Fruit fly (Drosophila melanogaster) whole organism, embryonic: ENCODE measurements around the gene Hsp67Ba.

ENCODE experiments used
- Asciz ChIP-seq: fragments of 200-800 bp; sonication (Bioruptor generic); optimal IDR thresholded peaks from 2 replicates; lab custom pipeline; 2017; ENCODE audit warnings: missing biosample characterization, mild to moderate bottlenecking, missing genetic modification characterization, missing genetic modification reagents
- Blimp-1 ChIP-seq: fragments of 200-800 bp; sonication (Bioruptor generic); optimal IDR thresholded peaks from 3 replicates; lab custom pipeline; 2018; ENCODE audit warnings: missing biosample characterization, missing genetic modification characterization, mild to moderate bottlenecking, moderate library complexity, missing genetic modification reagents
- BtbVII ChIP-seq: fragments of 200-800 bp; sonication (Bioruptor generic); optimal IDR thresholded peaks from 3 replicates; lab custom pipeline; 2017; ENCODE audit warnings: missing biosample characterization, mild to moderate bottlenecking, missing genetic modification characterization
- CG10979 ChIP-seq: fragments of 200-800 bp; sonication (Bioruptor generic); optimal IDR thresholded peaks from 2 replicates; lab custom pipeline; 2018; ENCODE audit warnings: missing biosample characterization, mild to moderate bottlenecking, missing genetic modification characterization, moderate library complexity
- CG11093 ChIP-seq: fragments of 200-800 bp; sonication (Bioruptor generic); IDR thresholded peaks from 3 replicates; pipeline ENCODE4 v1.3.6; 2022; ENCODE audit warnings: missing biosample characterization, missing genetic modification characterization
- CG11696 ChIP-seq: fragments of 200-800 bp; sonication (Bioruptor generic); IDR thresholded peaks from 2 replicates; pipeline ENCODE4 v1.3.6; 2022; ENCODE audit warnings: missing biosample characterization, missing genetic modification characterization
- CG1233 ChIP-seq: fragments of 200-800 bp; sonication (Bioruptor generic); optimal IDR thresholded peaks from 4 replicates; lab custom pipeline; 2018; ENCODE audit warnings: missing biosample characterization, mild to moderate bottlenecking, missing genetic modification characterization
- CG12659 ChIP-seq: fragments of 200-800 bp; sonication (Bioruptor generic); optimal IDR thresholded peaks from 3 replicates; lab custom pipeline; 2017; ENCODE audit warnings: mild to moderate bottlenecking, missing biosample characterization, missing genetic modification reagents, missing genetic modification characterization
- CG12744 ChIP-seq: fragments of 200-800 bp; sonication (Bioruptor generic); optimal IDR thresholded peaks from 2 replicates; lab custom pipeline; 2016; ENCODE audit warnings: missing biosample characterization, missing genetic modification characterization
- CG1602 ChIP-seq: fragments of 200-800 bp; sonication (Bioruptor generic); optimal IDR thresholded peaks from 3 replicates; lab custom pipeline; 2016; ENCODE audit warnings: missing biosample characterization, missing genetic modification characterization
- CG17829 ChIP-seq: fragments of 200-800 bp; optimal IDR thresholded peaks from 2 replicates; lab custom pipeline; 2019; ENCODE audit warnings: missing biosample characterization, mild to moderate bottlenecking, missing genetic modification characterization, moderate library complexity
- CG17912 ChIP-seq: fragments of 200-800 bp; sonication (Bioruptor generic); optimal IDR thresholded peaks from 2 replicates; lab custom pipeline; 2018; ENCODE audit warnings: missing biosample characterization, mild to moderate bottlenecking, missing genetic modification characterization
- CG18262 ChIP-seq: fragments of 200-800 bp; optimal IDR thresholded peaks from 3 replicates; lab custom pipeline; 2019; ENCODE audit warnings: missing biosample characterization, mild to moderate bottlenecking, missing genetic modification characterization, moderate library complexity
- CG2120 ChIP-seq: fragments of 200-800 bp; sonication (Bioruptor generic); optimal IDR thresholded peaks from 3 replicates; lab custom pipeline; 2016; ENCODE audit warnings: missing biosample characterization, missing genetic modification characterization
- CG2875 ChIP-seq: fragments of 200-800 bp; sonication (Bioruptor generic); optimal IDR thresholded peaks from 2 replicates; lab custom pipeline; 2017; ENCODE audit warnings: missing biosample characterization, mild to moderate bottlenecking, missing genetic modification characterization, missing genetic modification reagents
- CG30403 ChIP-seq: fragments of 200-800 bp; sonication (Bioruptor generic); optimal IDR thresholded peaks from 3 replicates; lab custom pipeline; 2016; ENCODE audit warnings: missing biosample characterization, missing genetic modification characterization
- CG31388 ChIP-seq: fragments of 200-800 bp; sonication (Bioruptor generic); optimal IDR thresholded peaks from 2 replicates; lab custom pipeline; 2016; ENCODE audit warnings: missing biosample characterization, missing genetic modification characterization
- CG42726 ChIP-seq: fragments of 200-800 bp; sonication (Bioruptor generic); IDR thresholded peaks from 2 replicates; pipeline ENCODE4 v1.3.6; 2022; ENCODE audit warnings: missing biosample characterization, missing genetic modification characterization; ENCODE audit not compliant: partially characterized antibody
- CG6683 ChIP-seq: fragments of 200-800 bp; sonication (Bioruptor generic); optimal IDR thresholded peaks from 2 replicates; lab custom pipeline; 2017; ENCODE audit warnings: missing biosample characterization, mild to moderate bottlenecking, missing genetic modification characterization, missing genetic modification reagents
- CG6813 ChIP-seq: fragments of 200-800 bp; sonication (Bioruptor generic); optimal IDR thresholded peaks from 2 replicates; lab custom pipeline; 2017; ENCODE audit warnings: missing biosample characterization, missing genetic modification characterization, mild to moderate bottlenecking, moderate library complexity, missing genetic modification reagents
- CG7357 ChIP-seq: fragments of 200-800 bp; sonication (Bioruptor generic); IDR thresholded peaks from 3 replicates; pipeline ENCODE4 v1.3.6; 2022; ENCODE audit warnings: missing biosample characterization, missing genetic modification characterization
- CG8089 ChIP-seq: fragments of 200-800 bp; sonication (Bioruptor generic); optimal IDR thresholded peaks from 3 replicates; lab custom pipeline; 2016; ENCODE audit warnings: missing biosample characterization, missing genetic modification characterization
- CG8765 ChIP-seq: fragments of 200-800 bp; sonication (Bioruptor generic); IDR thresholded peaks from 2 replicates; pipeline ENCODE4 v1.3.6; 2022; ENCODE audit warnings: missing biosample characterization, missing genetic modification characterization
- CG9797 ChIP-seq: fragments of 200-800 bp; sonication (Bioruptor generic); optimal IDR thresholded peaks from 3 replicates; lab custom pipeline; 2018; ENCODE audit warnings: missing biosample characterization, mild to moderate bottlenecking, missing genetic modification characterization
- CG9817 ChIP-seq: fragments of 200-800 bp; sonication (Bioruptor generic); optimal IDR thresholded peaks from 2 replicates; lab custom pipeline; 2018; ENCODE audit warnings: missing biosample characterization, mild to moderate bottlenecking, missing genetic modification characterization, moderate library complexity
- H2.0 ChIP-seq: fragments of 200-800 bp; sonication (Bioruptor generic); IDR thresholded peaks from 2 replicates; pipeline ENCODE4 v1.3.6; 2022; ENCODE audit warnings: missing biosample characterization, missing genetic modification characterization
- Hr51 ChIP-seq, 2 experiments: fragments of 200-800 bp; sonication (Bioruptor generic); optimal IDR thresholded peaks; 2 replicates in 1 of 2; 3 replicates in 1 of 2; lab custom pipeline; 2016 to 2018; ENCODE audit warnings: missing biosample characterization in 2 of 2, missing genetic modification characterization in 2 of 2, mild to moderate bottlenecking in 1 of 2, moderate library complexity in 1 of 2
- Lpt ChIP-seq: fragments of >200 bp; optimal IDR thresholded peaks from 2 replicates; lab custom pipeline; 2018; ENCODE audit warnings: missing biosample characterization, missing genetic modification characterization
- MTF-1 ChIP-seq: fragments of 200-800 bp; sonication (Bioruptor generic); optimal IDR thresholded peaks from 2 replicates; lab custom pipeline; 2018; ENCODE audit warnings: missing biosample characterization, mild to moderate bottlenecking, missing genetic modification characterization, borderline replicate concordance
- Neu2 ChIP-seq: fragments of 200-800 bp; sonication (Bioruptor generic); optimal IDR thresholded peaks from 3 replicates; lab custom pipeline; 2016; ENCODE audit warnings: missing biosample characterization, missing genetic modification characterization, borderline replicate concordance
- Sox102F ChIP-seq: fragments of 200-800 bp; sonication (Bioruptor generic); optimal IDR thresholded peaks from 2 replicates; lab custom pipeline; 2018; ENCODE audit warnings: missing biosample characterization, mild to moderate bottlenecking, missing genetic modification characterization, moderate library complexity
- Trl ChIP-seq, 3 experiments: fragments of >200 bp in 2 of 3; fragments of 200-800 bp in 1 of 3; sonication (Bioruptor generic) in 1 of 3; optimal IDR thresholded peaks; 2 replicates in 1 of 3; 3 replicates in 2 of 3; lab custom pipeline; 2016 to 2017; ENCODE audit warnings: missing biosample characterization in 1 of 3, missing genetic modification characterization in 1 of 3
- aop ChIP-seq: fragments of 200-800 bp; sonication (Bioruptor generic); IDR thresholded peaks from 2 replicates; pipeline ENCODE4 v1.3.6; 2022; ENCODE audit warnings: missing biosample characterization, missing genetic modification characterization
- bab2 ChIP-seq: fragments of 200-800 bp; sonication (Bioruptor generic); optimal IDR thresholded peaks from 2 replicates; lab custom pipeline; 2016; ENCODE audit warnings: missing biosample characterization, missing genetic modification characterization
- cad ChIP-seq: fragments of >200 bp; optimal IDR thresholded peaks from 2 replicates; lab custom pipeline; 2017; ENCODE audit warnings: missing biosample characterization, missing genetic modification characterization
- disco-r ChIP-seq: fragments of 200-800 bp; sonication (Bioruptor generic); optimal IDR thresholded peaks from 2 replicates; lab custom pipeline; 2016; ENCODE audit warnings: missing biosample characterization, missing genetic modification characterization
- fd102C ChIP-seq: fragments of 200-800 bp; sonication (Bioruptor generic); optimal IDR thresholded peaks from 2 replicates; lab custom pipeline; 2018; ENCODE audit warnings: missing biosample characterization, mild to moderate bottlenecking, missing genetic modification characterization, moderate library complexity
- gem ChIP-seq: fragments of 200-800 bp; sonication (Bioruptor generic); optimal IDR thresholded peaks from 2 replicates; lab custom pipeline; 2019; ENCODE audit warnings: missing biosample characterization, mild to moderate bottlenecking, missing genetic modification characterization, moderate library complexity
- h ChIP-seq: fragments of >200 bp; optimal IDR thresholded peaks from 2 replicates; lab custom pipeline; 2017
- hbn ChIP-seq: fragments of 200-800 bp; sonication (Bioruptor generic); IDR thresholded peaks from 2 replicates; pipeline ENCODE4 v1.3.6; 2022; ENCODE audit warnings: missing biosample characterization, missing genetic modification characterization; ENCODE audit not compliant: partially characterized antibody
- klu ChIP-seq: fragments of 200-800 bp; sonication (Bioruptor generic); IDR thresholded peaks from 2 replicates; pipeline ENCODE4 v1.3.6; 2022; ENCODE audit warnings: missing biosample characterization, missing genetic modification characterization
- lola ChIP-seq, 3 experiments: fragments of >200 bp in 2 of 3; fragments of 200-800 bp in 1 of 3; sonication (Bioruptor generic) in 1 of 3; optimal IDR thresholded peaks; 2 replicates each; lab custom pipeline; 2017 to 2019; ENCODE audit warnings: missing biosample characterization in 3 of 3, missing genetic modification characterization in 3 of 3, mild to moderate bottlenecking in 1 of 3, moderate library complexity in 1 of 3
- lov ChIP-seq, 2 experiments: fragments of 200-800 bp in 1 of 2; fragments of >200 bp in 1 of 2; sonication (Bioruptor generic) in 1 of 2; IDR thresholded peaks in 1 of 2; optimal IDR thresholded peaks in 1 of 2; 2 replicates in 1 of 2; 3 replicates in 1 of 2; pipeline versions ENCODE4 v1.3.6 to Lab custom; 2017 to 2022; ENCODE audit warnings: missing biosample characterization in 1 of 2, missing genetic modification characterization in 1 of 2
- ro ChIP-seq: fragments of 200-800 bp; sonication (Bioruptor generic); IDR thresholded peaks from 2 replicates; pipeline ENCODE4 v1.3.6; 2022; ENCODE audit warnings: missing biosample characterization, missing genetic modification characterization
- slou ChIP-seq: fragments of 200-800 bp; sonication (Bioruptor generic); optimal IDR thresholded peaks from 3 replicates; lab custom pipeline; 2016; ENCODE audit warnings: missing biosample characterization, missing genetic modification characterization
- slp2 ChIP-seq: fragments of 200-800 bp; sonication (Bioruptor generic); optimal IDR thresholded peaks from 2 replicates; lab custom pipeline; 2016; ENCODE audit warnings: missing biosample characterization, missing genetic modification characterization
- stc ChIP-seq: fragments of 200-800 bp; sonication (Bioruptor generic); IDR thresholded peaks from 2 replicates; pipeline ENCODE4 v1.3.6; 2022; ENCODE audit warnings: missing biosample characterization, missing genetic modification characterization
- tll ChIP-seq, 2 experiments: fragments of 200-800 bp in 1 of 2; fragments of >200 bp in 1 of 2; sonication (Bioruptor generic) in 1 of 2; optimal IDR thresholded peaks; 2 replicates each; lab custom pipeline; 2017 to 2019; ENCODE audit warnings: missing biosample characterization in 2 of 2, missing genetic modification characterization in 2 of 2, mild to moderate bottlenecking in 1 of 2, moderate library complexity in 1 of 2
- wdn ChIP-seq: fragments of 200-800 bp; sonication (Bioruptor generic); IDR thresholded peaks from 2 replicates; pipeline ENCODE4 v1.3.6; 2022; ENCODE audit warnings: missing biosample characterization, missing genetic modification characterization
- zf30C ChIP-seq: fragments of 200-800 bp; sonication (Bioruptor generic); optimal IDR thresholded peaks from 3 replicates; lab custom pipeline; 2018; ENCODE audit warnings: missing biosample characterization, mild to moderate bottlenecking, missing genetic modification characterization

The Hsp67Ba gene

DNA sequence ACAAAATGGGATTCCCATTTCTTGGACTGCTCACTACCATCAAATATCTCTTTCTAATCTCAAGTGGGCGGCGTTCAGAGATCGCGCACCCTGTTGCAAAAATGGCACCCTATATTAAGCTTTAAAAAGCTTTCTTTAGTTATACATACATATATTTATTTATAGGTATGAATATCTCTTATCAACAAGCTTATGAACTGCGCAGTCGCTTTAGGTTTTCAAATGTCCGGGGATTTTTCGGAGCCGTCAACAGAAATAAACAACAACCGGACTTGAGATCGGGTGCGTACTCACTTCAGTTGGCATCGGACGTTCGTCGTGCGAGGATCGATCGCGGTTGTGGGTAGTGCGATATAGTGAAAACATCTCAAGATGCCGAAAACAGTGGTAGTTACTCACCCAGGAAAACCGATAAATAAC, 30.0 kb downstream of the Hsp67Ba start, which contains the start of gene PGRP-LF (continued):
- TF ChIP-seq lov (optimal IDR thresholded peaks at IDR 0.05; lab: Kevin White, UChicago) (no peak), lov (GFP tag; IDR thresholded peaks at IDR 0.05; lab: Robert Waterston, UW) (no peak), CG18262 (tag; lab: Kevin White, UChicago) (no peak), CG12744 (no peak), CG1233 (GFP tag; lab: Kevin White, UChicago) (no peak), CG1602 (no peak), CG31388 (GFP tag; lab: Kevin White, UChicago) (no peak), CG10979 (tag; lab: Kevin White, UChicago) (no peak), Neu2 (GFP tag; lab: Kevin White, UChicago) (no peak), stc (no peak), MTF-1 (GFP tag; lab: Kevin White, UChicago) (no peak), bab2 (GFP tag; lab: Kevin White, UChicago) (no peak), lola (GFP tag; optimal IDR thresholded peaks at IDR 0.05; lab: Kevin White, UChicago) (no peak), H2.0 (no peak), hbn (no peak), Blimp-1 (no peak), cad (GFP tag; lab: Kevin White, UChicago) (no peak), CG9797 (GFP tag; lab: Kevin White, UChicago) (no peak), CG6813 (GFP tag; lab: Kevin White, UChicago) (peak; percentile 5), h (no peak), aop (GFP tag; lab: Robert Waterston, UW) (no peak), CG8765 (no peak), CG7357 (GFP tag; lab: Robert Waterston, UW) (no peak), klu (no peak), Lpt (no peak), CG17829 (no peak), CG11093 (GFP tag; lab: Robert Waterston, UW) (no peak), CG8089 (GFP tag; lab: Kevin White, UChicago) (no peak), CG12659 (GFP tag; lab: Kevin White, UChicago) (peak; percentile 16), CG2120 (GFP tag; lab: Kevin White, UChicago) (peak; percentile 57), tll (GFP tag; optimal IDR thresholded peaks at IDR 0.05; lab: Kevin White, UChicago) (no peak), gem (tag; lab: Kevin White, UChicago) (no peak), disco-r (no peak), CG42726 (GFP tag; lab: Robert Waterston, UW) (no peak), Hr51 (GFP tag; optimal IDR thresholded peaks at IDR 0.05; lab: Kevin White, UChicago) (peak in 1 of 2 experiments; percentile 1), zf30C (no peak), CG11696 (GFP tag; lab: Robert Waterston, UW) (no peak), CG17912 (no peak), ro (GFP tag; lab: Robert Waterston, UW) (no peak), fd102C (GFP tag; lab: Kevin White, UChicago) (no peak), Sox102F (GFP tag; lab: Kevin White, UChicago) (no peak), BtbVII (GFP tag; lab: Kevin White, UChicago) (peak; percentile 7), slou (GFP tag; lab: Kevin White, UChicago) (no peak), slp2 (GFP tag; lab: Kevin White, UChicago) (no peak), Trl (optimal IDR thresholded peaks at IDR 0.05; lab: Kevin White, UChicago) (no peak), Trl (GFP tag; optimal IDR thresholded peaks at IDR 0.05; lab: Kevin White, UChicago) (no peak), Asciz (GFP tag; lab: Kevin White, UChicago) (no peak), CG2875 (GFP tag; lab: Kevin White, UChicago) (no peak), wdn (GFP tag; lab: Robert Waterston, UW) (no peak), CG9817 (tag; lab: Kevin White, UChicago) (no peak), CG30403 (GFP tag; lab: Kevin White, UChicago) (no peak), CG6683 (GFP tag; lab: Kevin White, UChicago) (no peak)
